Fruit fly (Drosophila melanogaster) whole organism, embryonic: ENCODE results near the gene fz.
A peak's percentile ranks its signal among the peaks of the same experiment; 100 is the strongest.

Source experiments
- CG10321 ChIP-seq: fragments of 200-800 bp; sonication (Bioruptor generic); IDR thresholded peaks from 2 replicates; pipeline ENCODE4 v1.3.6; 2022; ENCODE audit warnings: missing biosample characterization, missing genetic modification characterization
- CG10959 ChIP-seq: fragments of 200-800 bp; sonication (Bioruptor generic); IDR thresholded peaks from 2 replicates; pipeline ENCODE4 v1.3.6; 2022; ENCODE audit warnings: missing biosample characterization, missing genetic modification characterization
- CG11247 ChIP-seq: fragments of 200-800 bp; sonication (Bioruptor generic); IDR thresholded peaks from 2 replicates; pipeline ENCODE4 v1.3.6; 2022; ENCODE audit warnings: missing biosample characterization, missing genetic modification characterization
- CG11560 ChIP-seq: fragments of 200-800 bp; sonication (Bioruptor generic); IDR thresholded peaks from 3 replicates; pipeline ENCODE4 v1.3.6; 2022; ENCODE audit warnings: missing biosample characterization, missing genetic modification characterization
- CG12744 ChIP-seq: fragments of 200-800 bp; sonication (Bioruptor generic); optimal IDR thresholded peaks from 2 replicates; lab custom pipeline; 2016; ENCODE audit warnings: missing biosample characterization, missing genetic modification characterization
- CG13894 ChIP-seq: fragments of 200-800 bp; sonication (Bioruptor generic); optimal IDR thresholded peaks from 3 replicates; lab custom pipeline; 2018; ENCODE audit warnings: missing biosample characterization, mild to moderate bottlenecking, missing genetic modification characterization, moderate library complexity
- CG14050 ChIP-seq: fragments of 200-800 bp; sonication (Bioruptor generic); IDR thresholded peaks from 3 replicates; pipeline ENCODE4 v1.3.6; 2022; ENCODE audit warnings: missing biosample characterization, missing genetic modification characterization
- CG14441 ChIP-seq: fragments of 200-800 bp; sonication (Bioruptor generic); IDR thresholded peaks from 2 replicates; pipeline ENCODE4 v1.3.6; 2022; ENCODE audit warnings: missing biosample characterization, missing genetic modification characterization
- CG15073 ChIP-seq: fragments of 200-800 bp; sonication (Bioruptor generic); optimal IDR thresholded peaks from 2 replicates; lab custom pipeline; 2016; ENCODE audit warnings: missing biosample characterization, missing genetic modification characterization
- CG16863 ChIP-seq: fragments of 200-800 bp; sonication (Bioruptor generic); optimal IDR thresholded peaks from 3 replicates; lab custom pipeline; 2016; ENCODE audit warnings: missing biosample characterization, missing genetic modification characterization
- CG17328 ChIP-seq: fragments of 200-800 bp; sonication (Bioruptor generic); IDR thresholded peaks from 2 replicates; pipeline ENCODE4 v1.3.6; 2022; ENCODE audit warnings: missing biosample characterization, missing genetic modification characterization
- CG1832 ChIP-seq: fragments of 200-800 bp; sonication (Bioruptor generic); optimal IDR thresholded peaks from 2 replicates; lab custom pipeline; 2017; ENCODE audit warnings: missing biosample characterization, mild to moderate bottlenecking, missing genetic modification characterization, inconsistent platforms
- CG2129 ChIP-seq: fragments of 200-800 bp; sonication (Bioruptor generic); IDR thresholded peaks from 2 replicates; pipeline ENCODE4 v1.3.6; 2022; ENCODE audit warnings: missing biosample characterization, missing genetic modification characterization; ENCODE audit not compliant: partially characterized antibody
- CG3065 ChIP-seq: fragments of 200-800 bp; sonication (Bioruptor generic); optimal IDR thresholded peaks from 2 replicates; lab custom pipeline; 2016; ENCODE audit warnings: missing biosample characterization, missing genetic modification characterization
- CG42726 ChIP-seq: fragments of 200-800 bp; sonication (Bioruptor generic); IDR thresholded peaks from 2 replicates; pipeline ENCODE4 v1.3.6; 2022; ENCODE audit warnings: missing biosample characterization, missing genetic modification characterization; ENCODE audit not compliant: partially characterized antibody
- CG4424 ChIP-seq: fragments of 200-800 bp; sonication (Bioruptor generic); optimal IDR thresholded peaks from 3 replicates; lab custom pipeline; 2016; ENCODE audit warnings: missing biosample characterization, missing genetic modification characterization
- CG7372 ChIP-seq: fragments of 200-800 bp; sonication (Bioruptor generic); IDR thresholded peaks from 2 replicates; pipeline ENCODE4 v1.3.6; 2022; ENCODE audit warnings: missing biosample characterization, missing genetic modification characterization
- CG7839 ChIP-seq: fragments of 200-800 bp; sonication (Bioruptor generic); optimal IDR thresholded peaks from 3 replicates; lab custom pipeline; 2018; ENCODE audit warnings: missing biosample characterization, mild to moderate bottlenecking, missing genetic modification characterization, moderate library complexity
- CG8281 ChIP-seq: fragments of 200-800 bp; sonication (Bioruptor generic); optimal IDR thresholded peaks from 2 replicates; lab custom pipeline; 2018; ENCODE audit warnings: missing biosample characterization, mild to moderate bottlenecking, missing genetic modification characterization, moderate library complexity
- CG9797 ChIP-seq: fragments of 200-800 bp; sonication (Bioruptor generic); optimal IDR thresholded peaks from 3 replicates; lab custom pipeline; 2018; ENCODE audit warnings: missing biosample characterization, mild to moderate bottlenecking, missing genetic modification characterization
- CHES-1-like ChIP-seq: fragments of 200-800 bp; sonication (Bioruptor generic); optimal IDR thresholded peaks from 2 replicates; lab custom pipeline; 2016; ENCODE audit warnings: missing biosample characterization, missing genetic modification characterization
- Dad ChIP-seq: fragments of 200-800 bp; sonication (Bioruptor generic); optimal IDR thresholded peaks from 3 replicates; lab custom pipeline; 2016; ENCODE audit warnings: missing biosample characterization, missing genetic modification characterization
- Doc3 ChIP-seq: fragments of 200-800 bp; sonication (Bioruptor generic); IDR thresholded peaks from 3 replicates; pipeline ENCODE4 v1.3.6; 2022; ENCODE audit warnings: missing biosample characterization, missing genetic modification characterization; ENCODE audit not compliant: partially characterized antibody
- Fer1 ChIP-seq: fragments of 200-800 bp; sonication (Bioruptor generic); optimal IDR thresholded peaks from 2 replicates; lab custom pipeline; 2017; ENCODE audit warnings: missing biosample characterization, mild to moderate bottlenecking, missing genetic modification characterization
- HmgZ ChIP-seq: fragments of 200-800 bp; sonication (Bioruptor generic); optimal IDR thresholded peaks from 2 replicates; lab custom pipeline; 2018; ENCODE audit warnings: missing biosample characterization, mild to moderate bottlenecking, missing genetic modification characterization
- Med ChIP-seq: fragments of 200-800 bp; sonication (Bioruptor generic); peaks from one replicate; lab custom pipeline; 2016; ENCODE audit warnings: missing biosample characterization, missing genetic modification characterization, mild to moderate bottlenecking, inconsistent platforms, moderate library complexity
- NC2α ChIP-seq: fragments of 200-800 bp; sonication (Bioruptor generic); optimal IDR thresholded peaks from 2 replicates; lab custom pipeline; 2016; ENCODE audit warnings: missing biosample characterization, missing genetic modification characterization
- Optix ChIP-seq: fragments of 200-800 bp; sonication (Bioruptor generic); IDR thresholded peaks from 3 replicates; pipeline ENCODE4 v1.3.6; 2022; ENCODE audit warnings: missing biosample characterization, missing genetic modification characterization
- Pdp1 ChIP-seq, 2 experiments: fragments of 200-800 bp; sonication (Bioruptor generic); optimal IDR thresholded peaks; 3 replicates each; lab custom pipeline; 2016; ENCODE audit warnings: missing biosample characterization in 2 of 2, missing genetic modification characterization in 2 of 2, mild to moderate bottlenecking in 1 of 2, moderate library complexity in 1 of 2
- Stat92E ChIP-seq, 3 experiments: fragments of >200 bp in 2 of 3; fragments of 200-800 bp in 1 of 3; sonication (Bioruptor generic) in 1 of 3; optimal IDR thresholded peaks; 2 replicates each; lab custom pipeline; 2017 to 2019; ENCODE audit warnings: missing biosample characterization in 3 of 3, missing genetic modification characterization in 3 of 3, mild to moderate bottlenecking in 1 of 3, moderate library complexity in 1 of 3
- Usf ChIP-seq: fragments of 200-800 bp; sonication (Bioruptor generic); optimal IDR thresholded peaks from 2 replicates; lab custom pipeline; 2017; ENCODE audit warnings: missing genotype, missing biosample characterization, missing genetic modification characterization
- ap ChIP-seq: fragments of 200-800 bp; sonication (Bioruptor generic); IDR thresholded peaks from 2 replicates; pipeline ENCODE4 v1.3.6; 2022; ENCODE audit warnings: missing biosample characterization, missing genetic modification characterization
- bigmax ChIP-seq: fragments of 200-800 bp; sonication (Bioruptor generic); optimal IDR thresholded peaks from 2 replicates; lab custom pipeline; 2018; ENCODE audit warnings: missing biosample characterization, mild to moderate bottlenecking, missing genetic modification characterization
- cato ChIP-seq: fragments of 200-800 bp; sonication (Bioruptor generic); optimal IDR thresholded peaks from 2 replicates; lab custom pipeline; 2016; ENCODE audit warnings: missing biosample characterization, missing genetic modification characterization, borderline replicate concordance
- chm ChIP-seq: fragments of 200-800 bp; sonication (Bioruptor generic); IDR thresholded peaks from 2 replicates; pipeline ENCODE4 v1.3.6; 2022; ENCODE audit warnings: missing biosample characterization, missing genetic modification characterization
- ci ChIP-seq: fragments of 200-800 bp; sonication (Bioruptor generic); IDR thresholded peaks from 3 replicates; pipeline ENCODE4 v1.3.6; 2022; ENCODE audit warnings: missing biosample characterization, missing genetic modification characterization
- exex ChIP-seq: fragments of 200-800 bp; sonication (Bioruptor generic); optimal IDR thresholded peaks from 4 replicates; lab custom pipeline; 2018; ENCODE audit warnings: missing biosample characterization, mild to moderate bottlenecking, missing genetic modification characterization, moderate library complexity
- hth ChIP-seq: fragments of >200 bp; optimal IDR thresholded peaks from 2 replicates; lab custom pipeline; 2017; ENCODE audit warnings: inconsistent platforms
- insv ChIP-seq, 2 experiments: fragments of 200-800 bp; sonication (Bioruptor generic); optimal IDR thresholded peaks; 3 replicates each; lab custom pipeline; 2016 to 2018; ENCODE audit warnings: missing biosample characterization in 2 of 2, missing genetic modification characterization in 2 of 2
- kah ChIP-seq: fragments of 200-800 bp; sonication (Bioruptor generic); optimal IDR thresholded peaks from 2 replicates; lab custom pipeline; 2018; ENCODE audit warnings: missing biosample characterization, mild to moderate bottlenecking, missing genetic modification characterization
- lbe ChIP-seq: fragments of 200-800 bp; sonication (Bioruptor generic); optimal IDR thresholded peaks from 2 replicates; lab custom pipeline; 2016; ENCODE audit warnings: missing biosample characterization, mild to moderate bottlenecking, missing genetic modification characterization
- peb ChIP-seq: fragments of 200-800 bp; sonication (Bioruptor generic); IDR thresholded peaks from 2 replicates; pipeline ENCODE4 v1.3.6; 2022; ENCODE audit warnings: missing biosample characterization, missing genetic modification characterization
- ranshi ChIP-seq: fragments of 200-800 bp; sonication (Bioruptor generic); IDR thresholded peaks from 2 replicates; pipeline ENCODE4 v1.3.6; 2022; ENCODE audit warnings: missing biosample characterization, missing genetic modification characterization
- sc ChIP-seq, 3 experiments: fragments of >200 bp in 2 of 3; fragments of 200-800 bp in 1 of 3; sonication (Bioruptor generic) in 1 of 3; optimal IDR thresholded peaks; 2 replicates in 2 of 3; 3 replicates in 1 of 3; lab custom pipeline; 2017; ENCODE audit warnings: mild to moderate bottlenecking in 1 of 3, missing biosample characterization in 1 of 3, missing genetic modification characterization in 1 of 3, missing genetic modification reagents in 1 of 3
- slbo ChIP-seq: fragments of 200-800 bp; sonication (Bioruptor generic); IDR thresholded peaks from 2 replicates; pipeline ENCODE4 v1.3.6; 2022; ENCODE audit warnings: missing biosample characterization, missing genetic modification characterization
- ssp ChIP-seq: fragments of 200-800 bp; sonication (Bioruptor generic); IDR thresholded peaks from 2 replicates; pipeline ENCODE4 v1.3.6; 2022; ENCODE audit warnings: missing biosample characterization, missing genetic modification characterization
- twi ChIP-seq: fragments of 200-800 bp; optimal IDR thresholded peaks from 2 replicates; lab custom pipeline; 2019; ENCODE audit warnings: missing biosample characterization, mild to moderate bottlenecking, missing genetic modification characterization, moderate library complexity
- usp ChIP-seq: fragments of >200 bp; optimal IDR thresholded peaks from 2 replicates; lab custom pipeline; 2017; ENCODE audit warnings: missing biosample characterization, missing genetic modification characterization
- z ChIP-seq: fragments of 200-800 bp; sonication (Bioruptor generic); IDR thresholded peaks from 3 replicates; pipeline ENCODE4 v1.3.6; 2022; ENCODE audit warnings: missing biosample characterization, missing genetic modification characterization
- zfh1 ChIP-seq: fragments of 200-800 bp; sonication (Bioruptor generic); IDR thresholded peaks from 3 replicates; pipeline ENCODE4 v1.3.6; 2022; ENCODE audit warnings: missing biosample characterization, missing genetic modification characterization

The fz gene

DNA sequence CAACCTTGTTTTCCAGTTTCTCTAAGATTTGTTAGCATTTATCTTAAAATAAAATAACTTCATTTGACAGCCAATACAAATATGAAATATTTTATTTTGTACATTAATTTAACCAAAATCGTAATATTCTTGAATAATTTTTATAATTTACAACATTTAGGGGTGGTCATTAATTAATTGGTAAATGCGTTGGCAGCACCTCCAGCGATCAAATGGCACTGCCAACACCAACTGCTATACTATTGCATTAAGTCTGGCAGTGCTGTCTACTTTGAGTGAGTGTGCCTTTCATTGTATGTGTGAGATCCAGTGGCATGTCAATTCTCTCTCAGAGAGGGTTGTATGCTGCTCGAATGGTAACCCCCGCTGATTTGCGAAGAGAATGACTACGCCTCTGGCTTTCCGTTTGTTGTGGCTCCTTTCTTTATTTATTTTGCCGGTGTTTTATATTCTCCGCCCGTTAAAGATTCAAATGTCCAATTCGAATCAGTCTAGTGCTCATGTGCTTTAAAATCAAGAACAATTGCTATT is 136.1 kb downstream of the fz start, which contains the start of gene CG3919 (continued):
- TF ChIP-seq Usf (GFP tag; lab: Kevin White, UChicago) (no peak), CG9797 (GFP tag; lab: Kevin White, UChicago) (no peak), CG3065 (GFP tag; lab: Kevin White, UChicago) (no peak), zfh1 (peak; percentile 70; the same call in 2 of the 3 replicates), CG2129 (GFP tag; lab: Robert Waterston, UW) (no peak), slbo (GFP tag; lab: Robert Waterston, UW) (peak; percentile 81), lbe (GFP tag; lab: Kevin White, UChicago) (peak; percentile 36), CG15073 (GFP tag; lab: Kevin White, UChicago) (no peak), CG10321 (no peak), ranshi (GFP tag; lab: Robert Waterston, UW) (peak; percentile 27; the same call in 1 of the 2 replicates), ci (GFP tag; lab: Robert Waterston, UW) (peak; percentile 84; the same call in 2 of the 3 replicates), CG7839 (tag; lab: Kevin White, UChicago) (peak; percentile 72), exex (tag; lab: Kevin White, UChicago) (no peak), sc (optimal IDR thresholded peaks at IDR 0.05; lab: Kevin White, UChicago) (no peak), sc (GFP tag; optimal IDR thresholded peaks at IDR 0.05; lab: Kevin White, UChicago) (no peak), z (GFP tag; lab: Robert Waterston, UW) (peak; percentile 91), chm (peak; percentile 75; the same call in 1 of the 2 replicates), kah (GFP tag; lab: Kevin White, UChicago) (no peak), Optix (0 out of 3 replicates have a peak, but pooled peaks have one; percentile 25), CG7372 (GFP tag; lab: Robert Waterston, UW) (no peak), insv (GFP tag; optimal IDR thresholded peaks at IDR 0.05; lab: Kevin White, UChicago) (no peak), usp (GFP tag; lab: Kevin White, UChicago) (no peak), ap (GFP tag; lab: Robert Waterston, UW) (no peak)

DNA sequence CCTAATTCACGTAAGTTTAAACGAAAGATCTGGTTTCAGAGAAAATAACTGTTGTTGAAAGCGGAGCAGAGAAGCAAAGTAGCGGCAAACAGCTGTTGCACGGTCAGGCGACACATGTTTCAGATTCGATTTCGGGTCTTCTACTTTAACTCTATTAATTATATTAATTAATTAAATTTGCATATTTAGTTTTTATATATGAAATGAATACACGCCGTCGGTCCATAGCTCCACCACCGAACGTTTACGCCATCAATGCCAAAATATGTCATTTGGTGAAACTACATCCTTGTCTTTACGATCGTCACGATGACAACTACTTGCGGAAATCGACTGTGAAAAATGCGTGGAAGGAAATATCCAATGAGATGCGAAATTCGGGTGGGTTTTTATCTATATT is 136.7 kb downstream of the fz start:
- TF ChIP-seq CG12744 (no peak), Dad (no peak), Stat92E (GFP tag; optimal IDR thresholded peaks at IDR 0.05; lab: Kevin White, UChicago) (no peak), CG17328 (GFP tag; lab: Robert Waterston, UW) (peak; percentile 72), CG11560 (tag; lab: Robert Waterston, UW) (no peak), CG1832 (GFP tag; lab: Kevin White, UChicago) (no peak), CG11247 (GFP tag; lab: Robert Waterston, UW) (peak; percentile 37; the same call in 1 of the 2 replicates), twi (no peak), HmgZ (tag; lab: Kevin White, UChicago) (no peak), Med (GFP tag; lab: Kevin White, UChicago) (peak; percentile 21), CG14050 (GFP tag; lab: Robert Waterston, UW) (0 out of 3 replicates have a peak, but pooled peaks have one; percentile 16), CG4424 (GFP tag; lab: Kevin White, UChicago) (peak; percentile 31), Fer1 (GFP tag; lab: Kevin White, UChicago) (no peak), bigmax (GFP tag; lab: Kevin White, UChicago) (no peak), Doc3 (no peak), peb (GFP tag; lab: Robert Waterston, UW) (no peak), CG14441 (GFP tag; lab: Robert Waterston, UW) (0 out of 2 replicates have a peak, but pooled peaks have one; percentile 26), CG8281 (tag; lab: Kevin White, UChicago) (peak; percentile 7), Pdp1 (GFP tag; optimal IDR thresholded peaks at IDR 0.05; lab: Kevin White, UChicago) (no peak), CG10959 (GFP tag; lab: Robert Waterston, UW) (no peak), CG42726 (GFP tag; lab: Robert Waterston, UW) (no peak), cato (GFP tag; lab: Kevin White, UChicago) (no peak), NC2α (no peak), CG7839 (tag; lab: Kevin White, UChicago) (peak; percentile 42), CG13894 (tag; lab: Kevin White, UChicago) (no peak), CHES-1-like (GFP tag; lab: Kevin White, UChicago) (no peak), ssp (no peak), CG16863 (GFP tag; lab: Kevin White, UChicago) (no peak), hth (lab: Kevin White, UChicago) (no peak)
